Fruit fly (Drosophila melanogaster) whole organism, pupa: Measurements from ENCODE around the gene CG11710.
A peak's percentile ranks its signal among the peaks of the same experiment; 100 is the strongest.

Experiments used
- CG10348 ChIP-seq: fragments of 200-800 bp; sonication (Bioruptor generic); IDR thresholded peaks from 2 replicates; pipeline ENCODE4 v1.3.6; 2022; ENCODE audit warnings: missing biosample characterization, missing genetic modification characterization
- CG12605 ChIP-seq: fragments of 200-800 bp; sonication (Bioruptor generic); IDR thresholded peaks from 2 replicates; pipeline ENCODE4 v1.3.6; 2022; ENCODE audit warnings: missing biosample characterization, missing genetic modification characterization
- CG13204 ChIP-seq: fragments of 200-800 bp; sonication (Bioruptor generic); optimal IDR thresholded peaks from 2 replicates; lab custom pipeline; 2018; ENCODE audit warnings: missing biosample characterization, mild to moderate bottlenecking, missing genetic modification characterization, moderate library complexity
- CG14655 ChIP-seq: fragments of 200-800 bp; sonication (Bioruptor generic); optimal IDR thresholded peaks from 3 replicates; lab custom pipeline; 2017; ENCODE audit warnings: mild to moderate bottlenecking, missing biosample characterization, missing genetic modification reagents, missing genetic modification characterization
- CG15710 ChIP-seq: fragments of 200-800 bp; sonication (Bioruptor generic); optimal IDR thresholded peaks from 2 replicates; lab custom pipeline; 2018; ENCODE audit warnings: missing biosample characterization, mild to moderate bottlenecking, missing genetic modification characterization, moderate library complexity
- CG17806 ChIP-seq: fragments of 200-800 bp; sonication (Bioruptor generic); optimal IDR thresholded peaks from 2 replicates; lab custom pipeline; 2018; ENCODE audit warnings: missing biosample characterization, mild to moderate bottlenecking, missing genetic modification characterization, moderate library complexity
- CG32121 ChIP-seq: fragments of 200-800 bp; sonication (Bioruptor generic); IDR thresholded peaks from 2 replicates; pipeline ENCODE4 v1.3.6; 2022; ENCODE audit warnings: missing biosample characterization, missing genetic modification characterization
- CG34367 ChIP-seq: fragments of 200-800 bp; sonication (Bioruptor generic); optimal IDR thresholded peaks from 2 replicates; lab custom pipeline; 2018; ENCODE audit warnings: missing biosample characterization, mild to moderate bottlenecking, missing genetic modification characterization
- CG4496 ChIP-seq: fragments of 200-800 bp; sonication (Bioruptor generic); IDR thresholded peaks from 3 replicates; pipeline ENCODE4 v1.3.6; 2022; ENCODE audit warnings: missing biosample characterization, missing genetic modification characterization
- CG8159 ChIP-seq: fragments of 200-800 bp; sonication (Bioruptor generic); optimal IDR thresholded peaks from 3 replicates; lab custom pipeline; 2018; ENCODE audit warnings: missing biosample characterization, mild to moderate bottlenecking, missing genetic modification characterization, moderate library complexity
- CG8301 ChIP-seq: fragments of 200-800 bp; sonication (Bioruptor generic); optimal IDR thresholded peaks from 2 replicates; lab custom pipeline; 2018; ENCODE audit warnings: missing biosample characterization, mild to moderate bottlenecking, missing genetic modification characterization
- CG9948 ChIP-seq: fragments of 200-800 bp; sonication (Bioruptor generic); optimal IDR thresholded peaks from 2 replicates; lab custom pipeline; 2018; ENCODE audit warnings: missing biosample characterization, mild to moderate bottlenecking, missing genetic modification characterization, moderate library complexity
- D1 ChIP-seq: fragments of 200-800 bp; sonication (Bioruptor generic); optimal IDR thresholded peaks from 2 replicates; lab custom pipeline; 2018; ENCODE audit warnings: missing biosample characterization, mild to moderate bottlenecking, missing genetic modification characterization, moderate library complexity
- EcR ChIP-seq: fragments of 200-800 bp; sonication (Bioruptor generic); optimal IDR thresholded peaks from 3 replicates; lab custom pipeline; 2019; ENCODE audit warnings: missing biosample characterization, missing genetic modification characterization, mild to moderate bottlenecking, moderate library complexity, missing genetic modification reagents
- Ets98B ChIP-seq: fragments of 200-800 bp; sonication (Bioruptor generic); IDR thresholded peaks from 2 replicates; pipeline ENCODE4 v1.3.6; 2022; ENCODE audit warnings: missing biosample characterization, missing genetic modification characterization
- Pif1A ChIP-seq: fragments of 200-800 bp; sonication (Bioruptor generic); optimal IDR thresholded peaks from 3 replicates; lab custom pipeline; 2016; ENCODE audit warnings: missing biosample characterization, missing genetic modification characterization
- Pif1B ChIP-seq: fragments of 200-800 bp; sonication (Bioruptor generic); optimal IDR thresholded peaks from 3 replicates; lab custom pipeline; 2016; ENCODE audit warnings: missing biosample characterization, missing genetic modification characterization
- Snoo ChIP-seq: fragments of 200-800 bp; sonication (Bioruptor generic); optimal IDR thresholded peaks from 3 replicates; lab custom pipeline; 2017; ENCODE audit warnings: missing biosample characterization, mild to moderate bottlenecking, missing genetic modification characterization, inconsistent platforms
- fd96Ca ChIP-seq: fragments of 200-800 bp; sonication (Bioruptor generic); IDR thresholded peaks from 3 replicates; pipeline ENCODE4 v1.3.6; 2022; ENCODE audit warnings: missing biosample characterization, missing genetic modification characterization
- gl ChIP-seq: fragments of 200-800 bp; sonication (Bioruptor generic); optimal IDR thresholded peaks from 2 replicates; lab custom pipeline; 2018; ENCODE audit warnings: missing biosample characterization, mild to moderate bottlenecking, missing genetic modification characterization
- rn ChIP-seq: fragments of 200-800 bp; sonication (Bioruptor generic); IDR thresholded peaks from 2 replicates; pipeline ENCODE4 v1.3.6; 2022; ENCODE audit warnings: missing biosample characterization, missing genetic modification characterization

The CG11710 gene

dm6 chrX:20416433-20416832 is 13.0 kb downstream of the CG11710 start, which contains the start of gene Obp19b:
Obp19b (plus strand) TSS chrX:20416733.
- TF ChIP-seq CG9948 (tag; lab: Kevin White, UChicago): no peak
- TF ChIP-seq CG4496 (GFP tag; lab: Robert Waterston, UW): no peak
- TF ChIP-seq CG17806 (tag; lab: Kevin White, UChicago): no peak
- TF ChIP-seq CG8159 (tag; lab: Kevin White, UChicago): no peak
- no peak for TF ChIP-seq CG14655 (GFP tag; lab: Kevin White, UChicago)
- no peak for TF ChIP-seq CG13204 (GFP tag; lab: Kevin White, UChicago)
- no peak for TF ChIP-seq CG8301
- TF ChIP-seq D1 (tag; lab: Kevin White, UChicago): no peak
- TF ChIP-seq EcR (GFP tag; lab: Kevin White, UChicago): no peak

dm6 chrX:20415444-20415843 is 14.0 kb downstream of the CG11710 start, which contains the start of gene Obp19a:
Obp19a (plus strand) TSS chrX:20415744.
- TF ChIP-seq CG14655 (GFP tag; lab: Kevin White, UChicago): no peak
- no peak for TF ChIP-seq CG12605
- TF ChIP-seq CG34367 (tag; lab: Kevin White, UChicago): no peak
- no peak for TF ChIP-seq CG9948 (tag; lab: Kevin White, UChicago)
- TF ChIP-seq CG15710: no peak
- TF ChIP-seq Snoo (tag; lab: Kevin White, UChicago): no peak
- TF ChIP-seq Ets98B (GFP tag; lab: Robert Waterston, UW): no peak
- TF ChIP-seq D1 (tag; lab: Kevin White, UChicago): no peak
- no peak for TF ChIP-seq CG4496 (GFP tag; lab: Robert Waterston, UW)

dm6 chrX:20414099-20414498 is 15.4 kb downstream of the CG11710 start, which contains the start of gene CG15458:
CG15458 (minus strand) TSS chrX:20414199.
- TF ChIP-seq CG8301 (no peak), fd96Ca (no peak), CG17806 (tag; lab: Kevin White, UChicago) (no peak), CG4496 (GFP tag; lab: Robert Waterston, UW) (no peak)

- TF ChIP-seq rn (GFP tag; lab: Robert Waterston, UW) (no peak), CG8301 (no peak), CG10348 (GFP tag; lab: Robert Waterston, UW) (no peak), CG17806 (tag; lab: Kevin White, UChicago) (no peak), CG34367 (tag; lab: Kevin White, UChicago) (no peak), CG13204 (GFP tag; lab: Kevin White, UChicago) (no peak), CG15710 (no peak), Snoo (tag; lab: Kevin White, UChicago) (no peak), CG9948 (tag; lab: Kevin White, UChicago) (no peak), CG4496 (GFP tag; lab: Robert Waterston, UW) (no peak), Pif1B (GFP tag; lab: Kevin White, UChicago) (no peak), fd96Ca (no peak), CG14655 (GFP tag; lab: Kevin White, UChicago) (no peak), D1 (tag; lab: Kevin White, UChicago) (no peak), EcR (GFP tag; lab: Kevin White, UChicago) (no peak), Ets98B (GFP tag; lab: Robert Waterston, UW) (no peak), CG8159 (tag; lab: Kevin White, UChicago) (no peak), gl (tag; lab: Kevin White, UChicago) (no peak), Pif1A (no peak), CG12605 (no peak)
Measured at dm6 chrX:20413481-20413880, 16.0 kb downstream of the CG11710 start, which contains the start of gene CG15459. CG15459 (minus strand) TSS chrX:20413581.

- TF ChIP-seq CG10348 (GFP tag; lab: Robert Waterston, UW) (no peak), CG34367 (tag; lab: Kevin White, UChicago) (no peak), CG4496 (GFP tag; lab: Robert Waterston, UW) (no peak), CG32121 (GFP tag; lab: Robert Waterston, UW) (no peak), Ets98B (GFP tag; lab: Robert Waterston, UW) (no peak), CG13204 (GFP tag; lab: Kevin White, UChicago) (no peak), D1 (tag; lab: Kevin White, UChicago) (no peak), rn (GFP tag; lab: Robert Waterston, UW) (no peak)
Measured at dm6 chrX:20411635-20412034, 17.8 kb downstream of the CG11710 start.

- TF ChIP-seq gl (tag; lab: Kevin White, UChicago) (no peak), Pif1B (GFP tag; lab: Kevin White, UChicago) (no peak), CG34367 (tag; lab: Kevin White, UChicago) (peak; percentile 19), CG17806 (tag; lab: Kevin White, UChicago) (peak; percentile 20), CG4496 (GFP tag; lab: Robert Waterston, UW) (peak; percentile 44; the same call in 1 of the 3 replicates), CG8159 (tag; lab: Kevin White, UChicago) (peak; percentile 21), CG15710 (peak; percentile 25), CG14655 (GFP tag; lab: Kevin White, UChicago) (no peak), CG12605 (0 out of 2 replicates have a peak, but pooled peaks have one; percentile 9), Snoo (tag; lab: Kevin White, UChicago) (no peak), fd96Ca (no peak; the same call in 2 of the 3 replicates), Ets98B (GFP tag; lab: Robert Waterston, UW) (peak; percentile 47), CG32121 (GFP tag; lab: Robert Waterston, UW) (no peak; the same call in 1 of the 2 replicates)
Measured at dm6 chrX:20394066-20394913, 35.2 kb downstream of the CG11710 start, which contains the start of gene HERC2. HERC2 (plus strand) TSS chrX:20394395.
